Worm (Caenorhabditis elegans) whole organism, midembryonic: ENCODE results near the gene Y69H2.10.

ENCODE experiments used
- cog-1 ChIP-seq: sonication (generic microtip); optimal IDR thresholded peaks from 2 replicates; lab custom pipeline; 2016; ENCODE audit warnings: missing genetic modification characterization, missing compliant biosample characterization
- flt-1 ChIP-seq: fragments of 200-800 bp; sonication (Bioruptor generic); IDR thresholded peaks from 2 replicates; pipeline ENCODE4 v1.3.6; 2022; ENCODE audit warnings: missing genetic modification characterization, missing compliant biosample characterization
- klf-2 ChIP-seq: fragments of 200-800 bp; sonication (Bioruptor generic); conservative IDR thresholded peaks from 2 replicates; pipeline ENCODE4 v1.3.6; 2022; ENCODE audit warnings: missing genetic modification reagents, missing genetic modification characterization, missing compliant biosample characterization
- med-1 ChIP-seq: sonication (generic microtip); optimal IDR thresholded peaks from 2 replicates; lab custom pipeline; 2017; ENCODE audit warnings: missing genetic modification characterization, mild to moderate bottlenecking, missing compliant biosample characterization, antibody characterized with exemption, missing genetic modification reagents; ENCODE audit not compliant: insufficient read depth
- ref-1 ChIP-seq: fragments of 200-800 bp; sonication (Bioruptor generic); conservative IDR thresholded peaks from 2 replicates; pipeline ENCODE4 v1.3.6; 2022; ENCODE audit warnings: missing genetic modification reagents, missing genetic modification characterization, missing compliant biosample characterization
- tab-1 ChIP-seq: fragments of 200-800 bp; sonication (Bioruptor generic); IDR thresholded peaks from 2 replicates; pipeline ENCODE4 v1.3.6; 2022; ENCODE audit warnings: missing genetic modification characterization, missing compliant biosample characterization
- ztf-29 ChIP-seq: fragments of 200-800 bp; sonication (Bioruptor generic); IDR thresholded peaks from 2 replicates; pipeline ENCODE4 v1.3.6; 2022; ENCODE audit warnings: missing genetic modification reagents, missing genetic modification characterization, missing compliant biosample characterization

DNA sequence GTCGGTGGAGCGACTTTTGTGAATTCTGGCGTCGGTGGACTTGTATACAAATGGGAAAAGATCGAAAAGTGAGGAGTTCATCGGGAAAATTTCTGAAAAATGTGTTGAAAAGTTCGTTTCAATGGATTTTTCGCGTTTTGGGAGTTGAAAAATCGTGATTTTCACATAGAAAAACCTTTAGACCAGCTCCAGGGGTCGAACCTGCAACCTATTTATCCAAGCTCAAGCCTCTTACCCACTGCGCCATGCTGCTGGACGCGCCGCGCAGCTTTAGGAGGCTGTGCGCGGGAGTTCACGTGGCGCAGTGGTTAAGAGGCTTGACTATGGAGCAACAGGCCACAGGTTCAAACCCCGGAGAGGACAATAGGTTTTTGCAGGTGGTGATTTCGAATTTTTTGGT is 47.7 kb upstream of the Y69H2.10 start, which contains the start of gene Y69H2.1:
- TF ChIP-seq klf-2 (GFP tag; lab: Robert Waterston, UW) (no peak), flt-1 (GFP tag; lab: Robert Waterston, UW) (no peak), ref-1 (no peak), med-1 (no peak), tab-1 (GFP tag; lab: Robert Waterston, UW) (no peak), cog-1 (tag; lab: Kevin White, UChicago) (no peak), ztf-29 (GFP tag; lab: Robert Waterston, UW) (no peak)
